Worm (Caenorhabditis elegans): ENCODE data around the gene C13A2.12.

C13A2.12 gene

DNA sequence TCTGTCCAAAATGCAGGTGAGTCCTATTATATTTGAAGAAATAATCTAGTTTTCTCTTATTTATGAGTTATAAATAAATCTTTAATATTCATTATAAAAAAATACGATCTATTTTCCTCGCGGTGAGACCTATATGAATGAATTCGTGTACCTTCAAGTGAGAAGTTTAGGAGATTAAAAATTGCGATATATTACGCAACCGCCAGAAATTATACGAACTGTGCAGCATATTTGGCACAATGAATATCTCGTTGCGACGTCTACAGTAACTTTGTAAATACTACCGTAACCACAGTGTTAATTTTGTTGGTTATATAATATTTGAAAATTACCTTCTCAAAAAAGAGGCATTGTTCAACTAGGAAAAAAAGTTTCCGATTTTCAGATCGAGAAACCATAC, 34.7 kb upstream of the C13A2.12 start:
- no peak for TF ChIP-seq tra-4 (tag; optimal IDR thresholded peaks at IDR 0.05)
- no peak for TF ChIP-seq hmbx-1 (tag; optimal IDR thresholded peaks at IDR 0.05)
- no peak for TF ChIP-seq F13C5.2 (tag; optimal IDR thresholded peaks at IDR 0.05)

DNA sequence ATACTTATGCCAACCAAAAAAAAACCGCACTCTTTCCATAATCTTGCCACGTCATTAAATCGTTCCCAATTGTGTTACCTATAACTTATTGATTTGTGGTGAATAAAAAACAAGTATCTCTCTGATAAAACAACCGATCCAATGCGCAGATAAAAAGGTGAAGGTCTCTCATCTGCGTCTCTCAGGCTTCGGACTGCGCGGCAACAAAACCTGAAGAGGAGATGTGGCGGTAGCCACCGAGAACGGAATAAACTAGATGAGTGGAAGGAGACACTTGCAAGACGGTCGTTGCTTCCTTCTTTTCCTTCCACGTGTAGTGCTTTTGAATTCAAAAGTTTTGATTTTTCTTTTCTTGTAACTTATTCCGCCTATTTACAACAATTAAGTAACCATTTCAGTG, 34.1 kb upstream of the C13A2.12 start, which contains the start of gene fkb-3:
TSS of gene fkb-3 (plus strand) at position 277 of the 400 bp plus-strand sequence.
- TF ChIP-seq hnd-1 (tag; optimal IDR thresholded peaks at IDR 0.05) (no peak), scrt-1 (GFP tag; IDR thresholded peaks at IDR 0.05) (no peak), aly-1 (tag; optimal IDR thresholded peaks at IDR 0.05) (no peak), ama-1 (optimal IDR thresholded peaks at IDR 0.05) (no peak), tra-4 (tag; optimal IDR thresholded peaks at IDR 0.05) (no peak), flt-1 (GFP tag; IDR thresholded peaks at IDR 0.05) (no peak), tbx-11 (GFP tag; IDR thresholded peaks at IDR 0.05) (no peak), ceh-36 (tag; optimal IDR thresholded peaks at IDR 0.05) (no peak), ets-7 (tag; optimal IDR thresholded peaks at IDR 0.05) (no peak), sea-1 (GFP tag; conservative IDR thresholded peaks at IDR 0.05) (no peak), B0310.2 (tag; optimal IDR thresholded peaks at IDR 0.05) (no peak), hmg-4 (GFP tag; optimal IDR thresholded peaks at IDR 0.05) (no peak), pes-1 (GFP tag; IDR thresholded peaks at IDR 0.05) (no peak), tbx-37 (GFP tag; conservative IDR thresholded peaks at IDR 0.05) (no peak), hmbx-1 (tag; optimal IDR thresholded peaks at IDR 0.05) (no peak), ceh-13 (GFP tag; optimal IDR thresholded peaks at IDR 0.05) (no peak), F13C5.2 (tag; optimal IDR thresholded peaks at IDR 0.05) (no peak)

DNA sequence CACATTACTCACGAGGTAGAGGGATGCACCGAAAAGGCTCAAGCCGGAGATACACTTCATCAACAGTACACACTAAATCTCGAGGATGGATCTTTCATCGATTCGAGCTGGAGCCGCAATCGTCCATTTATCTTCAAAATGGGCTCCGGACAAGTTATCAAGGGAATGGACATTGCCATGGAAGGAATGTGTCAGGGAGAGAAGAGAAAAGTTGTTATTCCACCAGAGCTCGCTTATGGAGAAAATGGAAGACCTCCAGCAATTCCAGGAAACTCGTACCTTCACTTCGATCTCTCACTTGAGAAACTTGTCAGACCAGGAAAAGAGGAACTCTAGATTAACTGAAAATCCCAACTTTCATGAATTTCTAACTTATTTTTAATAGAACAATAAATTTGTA, 33.2 kb upstream of the C13A2.12 start:
- TF ChIP-seq hnd-1 (tag; optimal IDR thresholded peaks at IDR 0.05) (no peak), ama-1 (optimal IDR thresholded peaks at IDR 0.05) (peak; percentile 75)

DNA sequence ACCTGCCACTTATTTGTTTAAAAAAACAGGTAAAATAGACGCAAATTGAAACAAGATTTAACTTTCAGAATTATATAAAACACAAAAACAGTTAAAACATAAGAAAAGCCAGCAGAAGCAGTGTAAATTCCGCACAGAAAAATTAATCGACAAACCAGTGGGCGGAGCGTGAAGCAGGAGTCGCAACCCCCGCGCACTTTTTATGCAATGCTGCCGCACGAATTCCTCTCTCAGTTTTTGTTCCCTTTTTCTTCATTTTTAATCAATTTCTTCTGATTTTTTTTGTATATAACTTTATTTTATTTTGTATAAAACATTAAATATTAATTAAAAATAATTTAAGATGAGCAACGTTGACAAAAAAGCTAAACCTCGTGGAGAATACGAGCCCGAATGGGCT, 28.2 kb upstream of the C13A2.12 start, which contains the start of the genes gei-6 and krr-1:
TSS of gene gei-6 (minus strand) at position 2 of the 400 bp plus-strand sequence.
TSS of gene krr-1 (plus strand) at position 344 of the 400 bp plus-strand sequence.
- TF ChIP-seq hmg-4 (GFP tag; optimal IDR thresholded peaks at IDR 0.05) = peak; percentile 83
- peak; percentile 90 for TF ChIP-seq F13C5.2 (tag; optimal IDR thresholded peaks at IDR 0.05)
- peak; percentile 88 for TF ChIP-seq tbx-37 (GFP tag; conservative IDR thresholded peaks at IDR 0.05)
- peak; percentile 92 for TF ChIP-seq tbx-11 (GFP tag; IDR thresholded peaks at IDR 0.05)
- peak; percentile 73 for TF ChIP-seq ceh-13 (GFP tag; optimal IDR thresholded peaks at IDR 0.05)
- TF ChIP-seq sea-1 (GFP tag; conservative IDR thresholded peaks at IDR 0.05) = peak; percentile 90
- no peak for TF ChIP-seq ets-7 (tag; optimal IDR thresholded peaks at IDR 0.05)
- peak; percentile 90 for TF ChIP-seq pes-1 (GFP tag; IDR thresholded peaks at IDR 0.05)
- TF ChIP-seq flt-1 (GFP tag; IDR thresholded peaks at IDR 0.05) = peak; percentile 84
- TF ChIP-seq B0310.2 (tag; optimal IDR thresholded peaks at IDR 0.05) = peak; percentile 66
- TF ChIP-seq aly-1 (tag; optimal IDR thresholded peaks at IDR 0.05) = peak; percentile 22
- TF ChIP-seq ama-1 (optimal IDR thresholded peaks at IDR 0.05) = no peak
- peak; percentile 85 for TF ChIP-seq scrt-1 (GFP tag; IDR thresholded peaks at IDR 0.05)
- TF ChIP-seq ceh-36 (tag; optimal IDR thresholded peaks at IDR 0.05) = peak; percentile 87
- TF ChIP-seq hmbx-1 (tag; optimal IDR thresholded peaks at IDR 0.05) = peak; percentile 31
- no peak for TF ChIP-seq tra-4 (tag; optimal IDR thresholded peaks at IDR 0.05)
- TF ChIP-seq hnd-1 (tag; optimal IDR thresholded peaks at IDR 0.05) = peak; percentile 70

DNA sequence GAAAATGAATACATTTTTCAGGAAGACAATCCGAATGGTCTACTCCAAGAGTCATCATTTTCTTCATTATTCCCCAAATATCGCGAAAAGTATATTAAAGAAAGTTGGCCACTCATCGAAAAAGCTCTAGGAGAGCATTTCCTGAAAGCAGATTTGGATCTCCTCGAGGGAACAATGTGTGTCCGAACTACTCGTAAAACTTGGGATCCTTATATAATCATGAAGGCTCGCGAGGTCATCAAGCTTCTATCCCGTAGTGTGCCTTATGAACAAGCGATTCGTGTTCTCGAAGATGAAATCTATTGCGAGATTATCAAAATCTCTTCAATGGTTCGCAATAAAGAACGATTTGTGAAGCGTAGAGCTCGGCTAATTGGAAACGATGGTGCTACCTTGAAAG, 27.5 kb upstream of the C13A2.12 start:
- TF ChIP-seq scrt-1 (GFP tag; IDR thresholded peaks at IDR 0.05) = no peak
- TF ChIP-seq ama-1 (optimal IDR thresholded peaks at IDR 0.05) = no peak
- TF ChIP-seq hmg-4 (GFP tag; optimal IDR thresholded peaks at IDR 0.05) = no peak
- no peak for TF ChIP-seq tbx-37 (GFP tag; conservative IDR thresholded peaks at IDR 0.05)
- no peak for TF ChIP-seq flt-1 (GFP tag; IDR thresholded peaks at IDR 0.05)
- no peak for TF ChIP-seq ceh-36 (tag; optimal IDR thresholded peaks at IDR 0.05)
- TF ChIP-seq hmbx-1 (tag; optimal IDR thresholded peaks at IDR 0.05) = no peak
- TF ChIP-seq tbx-11 (GFP tag; IDR thresholded peaks at IDR 0.05) = no peak
- no peak for TF ChIP-seq ceh-13 (GFP tag; optimal IDR thresholded peaks at IDR 0.05)
- no peak for TF ChIP-seq B0310.2 (tag; optimal IDR thresholded peaks at IDR 0.05)
- no peak for TF ChIP-seq hnd-1 (tag; optimal IDR thresholded peaks at IDR 0.05)
- no peak for TF ChIP-seq ets-7 (tag; optimal IDR thresholded peaks at IDR 0.05)
- TF ChIP-seq F13C5.2 (tag; optimal IDR thresholded peaks at IDR 0.05) = no peak
- TF ChIP-seq tra-4 (tag; optimal IDR thresholded peaks at IDR 0.05) = no peak
- no peak for TF ChIP-seq pes-1 (GFP tag; IDR thresholded peaks at IDR 0.05)
- TF ChIP-seq aly-1 (tag; optimal IDR thresholded peaks at IDR 0.05) = no peak
- no peak for TF ChIP-seq sea-1 (GFP tag; conservative IDR thresholded peaks at IDR 0.05)

DNA sequence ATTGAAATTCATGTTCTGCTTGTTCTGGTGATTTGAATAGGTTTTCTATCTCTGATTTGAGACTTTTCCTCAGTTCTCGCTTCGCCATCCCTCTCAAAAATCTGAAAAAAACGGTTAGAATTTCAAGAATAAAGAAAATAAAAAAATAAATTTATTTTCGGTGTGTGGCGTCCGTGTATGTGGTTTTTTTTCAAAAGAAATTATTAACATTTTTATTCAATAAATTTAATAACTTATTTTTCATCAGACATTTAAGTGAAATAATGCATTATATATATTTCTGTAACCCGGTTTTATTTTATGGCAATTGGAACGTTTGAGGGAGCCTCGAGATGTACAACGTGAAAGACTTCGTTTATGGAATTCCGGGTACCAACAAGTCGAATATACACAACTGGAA, 24.3 kb upstream of the C13A2.12 start, which contains the start of gene C05C8.5:
TSS of gene C05C8.5 (minus strand) at position 101 of the 400 bp plus-strand sequence.
- TF ChIP-seq F13C5.2 (tag; optimal IDR thresholded peaks at IDR 0.05) = no peak
- no peak for TF ChIP-seq hnd-1 (tag; optimal IDR thresholded peaks at IDR 0.05)
- no peak for TF ChIP-seq tbx-37 (GFP tag; conservative IDR thresholded peaks at IDR 0.05)
- no peak for TF ChIP-seq hmbx-1 (tag; optimal IDR thresholded peaks at IDR 0.05)
- TF ChIP-seq sea-1 (GFP tag; conservative IDR thresholded peaks at IDR 0.05) = no peak
- no peak for TF ChIP-seq aly-1 (tag; optimal IDR thresholded peaks at IDR 0.05)

DNA sequence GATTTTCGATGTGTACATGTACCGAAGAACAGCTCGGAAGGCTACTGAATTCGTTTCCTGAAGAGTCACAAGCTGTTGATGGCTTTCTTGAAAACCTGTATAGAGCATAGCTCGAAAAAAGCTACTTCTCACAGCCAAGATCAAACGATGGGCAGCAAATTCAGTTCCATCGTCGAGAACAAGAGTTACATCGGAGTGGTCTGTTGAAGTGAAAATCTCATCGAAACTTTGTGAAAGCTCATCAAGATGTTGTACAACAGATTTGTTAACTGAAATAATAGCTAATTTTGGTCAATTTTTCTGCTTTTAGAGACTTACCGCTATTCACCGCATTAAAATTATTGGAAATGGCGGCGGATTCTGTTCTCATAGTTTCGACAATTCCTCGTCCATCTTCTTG, 22.4 kb upstream of the C13A2.12 start:
- TF ChIP-seq ceh-36 (tag; optimal IDR thresholded peaks at IDR 0.05) (no peak), ama-1 (optimal IDR thresholded peaks at IDR 0.05) (no peak), hmg-4 (GFP tag; optimal IDR thresholded peaks at IDR 0.05) (no peak), pes-1 (GFP tag; IDR thresholded peaks at IDR 0.05) (no peak), tbx-37 (GFP tag; conservative IDR thresholded peaks at IDR 0.05) (no peak), ets-7 (tag; optimal IDR thresholded peaks at IDR 0.05) (no peak), sea-1 (GFP tag; conservative IDR thresholded peaks at IDR 0.05) (no peak), scrt-1 (GFP tag; IDR thresholded peaks at IDR 0.05) (no peak), F13C5.2 (tag; optimal IDR thresholded peaks at IDR 0.05) (no peak), ceh-13 (GFP tag; optimal IDR thresholded peaks at IDR 0.05) (no peak), tra-4 (tag; optimal IDR thresholded peaks at IDR 0.05) (no peak), flt-1 (GFP tag; IDR thresholded peaks at IDR 0.05) (no peak), hnd-1 (tag; optimal IDR thresholded peaks at IDR 0.05) (no peak)

DNA sequence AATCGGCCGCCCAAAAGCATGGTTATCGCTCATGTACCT, 22.2 kb upstream of the C13A2.12 start, which contains the start of gene hpo-9:
TSS of gene hpo-9 (minus strand) at position 37 of the 39 bp plus-strand sequence.
- TF ChIP-seq B0310.2 (tag; optimal IDR thresholded peaks at IDR 0.05) = no peak
- no peak for TF ChIP-seq hmbx-1 (tag; optimal IDR thresholded peaks at IDR 0.05)
- TF ChIP-seq tra-4 (tag; optimal IDR thresholded peaks at IDR 0.05) = no peak
- no peak for TF ChIP-seq ama-1 (optimal IDR thresholded peaks at IDR 0.05)
- no peak for TF ChIP-seq hnd-1 (tag; optimal IDR thresholded peaks at IDR 0.05)
- TF ChIP-seq ceh-13 (GFP tag; optimal IDR thresholded peaks at IDR 0.05) = no peak
- TF ChIP-seq tbx-37 (GFP tag; conservative IDR thresholded peaks at IDR 0.05) = no peak
